Fruit fly (Drosophila melanogaster) whole organism, embryonic: ENCODE measurements around the gene CG10041.

Experiments used
- CG17568 ChIP-seq: fragments of 200-800 bp; sonication (Bioruptor generic); optimal IDR thresholded peaks from 2 replicates; lab custom pipeline; 2018; ENCODE audit warnings: missing biosample characterization, mild to moderate bottlenecking, missing genetic modification characterization, moderate library complexity
- CG2712 ChIP-seq: fragments of 200-800 bp; optimal IDR thresholded peaks from 3 replicates; lab custom pipeline; 2019; ENCODE audit warnings: missing biosample characterization, mild to moderate bottlenecking, missing genetic modification characterization, moderate library complexity
- CrebB ChIP-seq: fragments of 200-800 bp; sonication (Bioruptor generic); optimal IDR thresholded peaks from 3 replicates; lab custom pipeline; 2018; ENCODE audit warnings: missing biosample characterization, mild to moderate bottlenecking, missing genetic modification characterization
- az2 ChIP-seq: fragments of 200-800 bp; sonication (Bioruptor generic); optimal IDR thresholded peaks from 3 replicates; lab custom pipeline; 2016; ENCODE audit warnings: missing biosample characterization, missing genetic modification characterization
- crp ChIP-seq, 2 experiments: fragments of 200-800 bp; sonication (Bioruptor generic); optimal IDR thresholded peaks; 2 replicates in 1 of 2; 3 replicates in 1 of 2; lab custom pipeline; 2017; ENCODE audit warnings: missing biosample characterization in 2 of 2, missing genetic modification characterization in 2 of 2, mild to moderate bottlenecking in 1 of 2, moderate library complexity in 1 of 2
- gcm2 ChIP-seq: fragments of 200-800 bp; sonication (Bioruptor generic); optimal IDR thresholded peaks from 2 replicates; lab custom pipeline; 2016; ENCODE audit warnings: missing biosample characterization, missing genetic modification characterization
- otp ChIP-seq: fragments of 200-800 bp; sonication (Bioruptor generic); IDR thresholded peaks from 3 replicates; pipeline ENCODE4, ENCODE4 v1.3.6; 2022; ENCODE audit warnings: missing biosample characterization, missing genetic modification characterization
- row ChIP-seq: fragments of 200-800 bp; sonication (Bioruptor generic); IDR thresholded peaks from 3 replicates; pipeline ENCODE4 v1.3.6; 2022; ENCODE audit warnings: missing biosample characterization, missing genetic modification characterization

DNA sequence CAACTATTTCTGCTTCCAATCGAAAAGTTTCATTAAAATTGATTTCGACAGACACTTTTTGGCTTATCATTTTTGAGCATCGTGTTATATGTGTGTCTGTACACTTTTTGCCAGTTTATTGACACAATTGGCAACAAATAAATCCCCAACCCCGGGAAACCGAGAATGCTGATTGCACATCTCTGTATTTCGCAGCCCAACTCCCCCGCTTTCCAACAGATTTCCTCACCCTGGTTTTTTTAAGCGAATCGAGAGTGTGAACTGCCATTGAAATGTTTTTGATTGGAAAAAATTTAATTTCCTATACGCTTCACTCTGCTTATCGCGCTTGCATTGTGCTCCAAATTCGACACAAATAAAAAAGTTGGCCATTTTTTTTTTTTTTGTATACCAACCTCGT, 25.0 kb downstream of the CG10041 start:
- TF ChIP-seq crp (GFP tag; optimal IDR thresholded peaks at IDR 0.05; lab: Kevin White, UChicago) (no peak), CG17568 (GFP tag; lab: Kevin White, UChicago) (no peak), row (GFP tag; lab: Robert Waterston, UW) (no peak), CG2712 (tag; lab: Kevin White, UChicago) (no peak), otp (GFP tag; lab: Robert Waterston, UW) (no peak), az2 (GFP tag; lab: Kevin White, UChicago) (no peak), gcm2 (GFP tag; lab: Kevin White, UChicago) (no peak), CrebB (no peak)
